Worm (Caenorhabditis elegans): ENCODE measurements around the gene Y73B6BL.23.

ce11 chrIV:6395190-6395589, 23.7 kb downstream of the Y73B6BL.23 start:
- TF ChIP-seq him-1 (tag; optimal IDR thresholded peaks at IDR 0.05) (no peak), W03F9.2 (tag; optimal IDR thresholded peaks at IDR 0.05) (no peak)
